Worm (Caenorhabditis elegans) whole organism, late embryonic: ENCODE results near the gene col-138.
A peak's percentile ranks its signal among the peaks of the same experiment; 100 is the strongest.

Source experiments
- C08G9.2 ChIP-seq: sonication (generic microtip); optimal IDR thresholded peaks from 2 replicates; lab custom pipeline; 2016; ENCODE audit warnings: mild to moderate bottlenecking, missing genetic modification characterization, moderate library complexity, missing compliant biosample characterization
- C38D4.7 ChIP-seq: fragments of 200-800 bp; sonication (Bioruptor generic); optimal IDR thresholded peaks from 2 replicates; lab custom pipeline; 2018; ENCODE audit warnings: mild to moderate bottlenecking, missing genetic modification characterization, moderate library complexity, missing compliant biosample characterization
- Y22D7AL.16 ChIP-seq: sonication (generic microtip); optimal IDR thresholded peaks from 2 replicates; lab custom pipeline; 2016; ENCODE audit warnings: missing genetic modification characterization, missing compliant biosample characterization
- ceh-18 ChIP-seq: sonication (generic microtip); optimal IDR thresholded peaks from 2 replicates; lab custom pipeline; 2016; ENCODE audit warnings: missing genetic modification characterization, missing compliant biosample characterization
- ceh-34 ChIP-seq: sonication (generic microtip); optimal IDR thresholded peaks from 2 replicates; lab custom pipeline; 2016; ENCODE audit warnings: mild to moderate bottlenecking, missing genetic modification characterization, missing compliant biosample characterization
- ceh-48 ChIP-seq: sonication (generic microtip); optimal IDR thresholded peaks from 2 replicates; lab custom pipeline; 2016; ENCODE audit warnings: missing genetic modification characterization, inconsistent platforms, missing compliant biosample characterization
- ceh-9 ChIP-seq: sonication (generic microtip); optimal IDR thresholded peaks from 2 replicates; lab custom pipeline; 2016; ENCODE audit warnings: mild to moderate bottlenecking, missing genetic modification characterization, inconsistent platforms, missing compliant biosample characterization
- che-1 ChIP-seq: sonication (generic microtip); optimal IDR thresholded peaks from 2 replicates; lab custom pipeline; 2016; ENCODE audit warnings: mild to moderate bottlenecking, missing genetic modification characterization, missing compliant biosample characterization
- dmd-4 ChIP-seq: sonication (generic microtip); optimal IDR thresholded peaks from 2 replicates; lab custom pipeline; 2016; ENCODE audit warnings: borderline replicate concordance, missing genetic modification characterization, missing compliant biosample characterization
- dve-1 ChIP-seq: sonication (generic microtip); optimal IDR thresholded peaks from 2 replicates; lab custom pipeline; 2017; ENCODE audit warnings: antibody characterized with exemption, mild to moderate bottlenecking, missing genetic modification characterization, missing compliant biosample characterization
- elt-2 ChIP-seq: sonication (generic microtip); optimal IDR thresholded peaks from 2 replicates; lab custom pipeline; 2016; ENCODE audit warnings: missing genetic modification reagents, missing genetic modification characterization, missing compliant biosample characterization
- ets-4 ChIP-seq: sonication (generic microtip); optimal IDR thresholded peaks from 2 replicates; lab custom pipeline; 2016; ENCODE audit warnings: missing genetic modification characterization, missing compliant biosample characterization
- eyg-1 ChIP-seq: sonication (generic microtip); optimal IDR thresholded peaks from 2 replicates; lab custom pipeline; 2016; ENCODE audit warnings: missing genotype, missing genetic modification characterization, missing compliant biosample characterization
- fax-1 ChIP-seq: sonication (generic microtip); optimal IDR thresholded peaks from 2 replicates; lab custom pipeline; 2016; ENCODE audit warnings: missing genotype, missing genetic modification characterization, missing compliant biosample characterization
- fkh-10 ChIP-seq: fragments of 150-350 bp; optimal IDR thresholded peaks from 2 replicates; lab custom pipeline; 2014; ENCODE audit warnings: missing biosample characterization, missing genetic modification reagents, missing genetic modification characterization
- fkh-6 ChIP-seq: sonication (generic microtip); optimal IDR thresholded peaks from 2 replicates; lab custom pipeline; 2016; ENCODE audit warnings: missing genetic modification characterization, missing compliant biosample characterization
- gmeb-2 ChIP-seq: sonication (generic microtip); optimal IDR thresholded peaks from 2 replicates; lab custom pipeline; 2016; ENCODE audit warnings: missing genetic modification characterization, inconsistent platforms, missing compliant biosample characterization
- hlh-8 ChIP-seq: sonication (generic microtip); optimal IDR thresholded peaks from 2 replicates; lab custom pipeline; 2016; ENCODE audit warnings: missing genotype, missing genetic modification characterization, missing compliant biosample characterization
- madf-2 ChIP-seq: sonication (generic microtip); optimal IDR thresholded peaks from 2 replicates; lab custom pipeline; 2017; ENCODE audit warnings: missing genetic modification characterization, missing compliant biosample characterization
- mec-3 ChIP-seq: sonication (generic microtip); optimal IDR thresholded peaks from 2 replicates; lab custom pipeline; 2016; ENCODE audit warnings: borderline replicate concordance, missing genetic modification characterization, missing compliant biosample characterization
- nfya-1 ChIP-seq: sonication (generic microtip); optimal IDR thresholded peaks from 2 replicates; lab custom pipeline; 2017; ENCODE audit warnings: missing genetic modification characterization, mild to moderate bottlenecking, missing compliant biosample characterization, antibody characterized with exemption, moderate library complexity
- nhr-232 ChIP-seq: sonication (generic microtip); optimal IDR thresholded peaks from 2 replicates; lab custom pipeline; 2016; ENCODE audit warnings: missing genetic modification characterization, missing compliant biosample characterization
- npax-4 ChIP-seq: sonication (generic microtip); optimal IDR thresholded peaks from 2 replicates; lab custom pipeline; 2016; ENCODE audit warnings: missing genetic modification characterization, missing compliant biosample characterization
- pax-1 ChIP-seq: fragments of 150-350 bp; optimal IDR thresholded peaks from 2 replicates; lab custom pipeline; 2014; ENCODE audit warnings: missing biosample characterization, missing genetic modification characterization
- pha-2 ChIP-seq: sonication (generic microtip); optimal IDR thresholded peaks from 2 replicates; lab custom pipeline; 2017; ENCODE audit warnings: mild to moderate bottlenecking, missing genetic modification characterization, missing compliant biosample characterization
- sdc-2 ChIP-seq: sonication (generic microtip); optimal IDR thresholded peaks from 2 replicates; lab custom pipeline; 2016; ENCODE audit warnings: missing genotype, missing genetic modification characterization, missing compliant biosample characterization
- sox-2 ChIP-seq: fragments of 200-800 bp; sonication (Bioruptor generic); IDR thresholded peaks from 2 replicates; pipeline ENCODE4 v1.3.6; 2022; ENCODE audit warnings: missing genetic modification reagents, missing genetic modification characterization, missing compliant biosample characterization
- sox-4 ChIP-seq: sonication (generic microtip); optimal IDR thresholded peaks from 2 replicates; lab custom pipeline; 2017; ENCODE audit warnings: mild to moderate bottlenecking, missing genetic modification characterization, inconsistent platforms, missing compliant biosample characterization
- tbx-7 ChIP-seq: sonication (generic microtip); optimal IDR thresholded peaks from 2 replicates; lab custom pipeline; 2016; ENCODE audit warnings: missing genotype, missing genetic modification characterization, missing compliant biosample characterization
- unc-42 ChIP-seq: sonication (generic microtip); optimal IDR thresholded peaks from 2 replicates; lab custom pipeline; 2016; ENCODE audit warnings: missing genotype, missing genetic modification characterization, missing compliant biosample characterization

The col-138 gene

DNA sequence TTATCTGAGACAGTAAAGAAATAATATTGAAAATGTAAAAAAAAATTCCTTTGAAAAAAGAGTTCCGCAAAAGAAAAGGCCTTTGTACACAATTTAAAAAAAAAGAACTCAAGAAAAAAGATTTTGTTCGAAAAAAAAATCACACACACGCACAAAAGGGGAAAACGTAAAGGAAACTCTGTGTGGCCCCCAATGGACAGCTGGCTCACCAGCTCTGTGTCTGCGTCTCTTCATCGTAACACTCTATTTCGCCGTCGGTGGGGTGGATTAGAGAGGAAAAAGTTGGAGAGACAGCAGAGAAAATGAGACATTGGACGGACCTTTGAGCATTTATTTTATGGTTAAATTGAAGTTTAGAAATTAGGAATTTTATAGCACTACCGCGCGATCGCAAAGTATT is 31.5 kb upstream of the col-138 start:
- TF ChIP-seq nfya-1 (tag; lab: Kevin White, UChicago) = peak; percentile 73
- no peak for TF ChIP-seq mec-3 (tag; lab: Kevin White, UChicago)
- TF ChIP-seq, all 69 proteins: peak for 1

DNA sequence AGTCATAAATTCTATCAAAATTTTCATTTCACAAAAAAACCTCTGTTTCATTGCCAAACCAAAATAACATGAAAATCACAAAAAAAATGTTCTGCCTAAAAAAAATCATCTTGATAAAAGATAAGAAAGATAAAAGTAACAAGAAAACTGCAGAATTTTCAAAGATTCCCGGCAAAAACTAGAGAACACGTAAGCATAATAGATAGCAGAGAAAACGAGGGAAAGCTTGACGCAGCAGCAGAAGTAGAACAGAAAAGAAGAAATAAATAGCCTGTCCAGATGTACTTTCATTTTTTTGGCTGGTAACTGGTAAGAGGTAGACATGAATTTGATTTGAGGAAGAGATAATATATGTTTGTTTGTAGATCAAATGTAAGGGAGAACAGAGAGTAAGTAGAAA is 27.2 kb upstream of the col-138 start:
- TF ChIP-seq C38D4.7 (GFP tag; lab: Kevin White, UChicago) (no peak), che-1 (tag; lab: Kevin White, UChicago) (no peak), elt-2 (tag; lab: Kevin White, UChicago) (no peak), madf-2 (tag; lab: Kevin White, UChicago) (no peak), ceh-9 (tag; lab: Kevin White, UChicago) (no peak), tbx-7 (tag; lab: Kevin White, UChicago) (no peak), ceh-18 (tag; lab: Kevin White, UChicago) (no peak), sox-4 (tag; lab: Kevin White, UChicago) (no peak), gmeb-2 (tag; lab: Kevin White, UChicago) (no peak), dmd-4 (tag; lab: Kevin White, UChicago) (no peak), pax-1 (tag; lab: Kevin White, UChicago) (no peak), eyg-1 (no peak), nfya-1 (tag; lab: Kevin White, UChicago) (no peak), sox-2 (GFP tag; lab: Robert Waterston, UW) (no peak)

DNA sequence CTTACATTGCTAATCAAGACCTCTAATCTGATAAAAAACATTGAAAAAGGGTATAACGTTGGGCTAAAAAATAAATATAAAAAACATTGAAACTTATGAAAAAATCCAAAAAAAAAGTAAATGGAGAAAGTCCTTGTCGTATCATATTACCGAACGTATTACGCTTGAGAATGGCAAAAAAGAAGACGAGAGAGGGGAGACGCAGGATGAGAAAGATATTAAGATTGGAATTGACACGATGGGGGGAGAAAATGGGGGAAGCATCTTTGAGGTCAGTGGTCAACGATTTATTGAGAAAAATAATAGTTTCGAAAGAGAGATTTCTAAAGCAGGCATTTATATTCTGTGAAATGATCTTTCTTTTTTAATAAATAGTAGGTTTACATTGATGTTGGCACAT is 25.8 kb upstream of the col-138 start:
- TF ChIP-seq dve-1 (no peak), Y22D7AL.16 (tag; lab: Kevin White, UChicago) (no peak), ceh-34 (peak; percentile 71)
- TF ChIP-seq, all 69 proteins: peak for 1

DNA sequence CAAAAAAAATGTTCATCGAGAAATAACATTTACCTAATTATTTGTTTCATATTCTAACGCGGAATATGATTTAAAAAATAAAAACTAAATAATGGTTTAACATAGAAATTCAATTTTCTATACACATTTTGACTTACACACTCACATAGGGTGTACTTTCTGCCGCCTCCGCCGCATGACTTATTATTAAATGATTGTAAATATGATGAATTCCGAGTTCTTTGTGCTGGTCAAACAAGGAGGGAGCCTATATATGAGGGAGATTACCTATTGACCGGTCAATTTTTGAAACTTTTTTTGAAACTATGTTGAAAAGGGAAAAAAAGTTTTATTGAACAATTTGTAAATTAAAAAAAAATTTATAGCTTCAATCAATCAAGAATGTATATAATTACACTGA is 24.3 kb upstream of the col-138 start:
- TF ChIP-seq unc-42 (no peak), mec-3 (tag; lab: Kevin White, UChicago) (no peak), C38D4.7 (GFP tag; lab: Kevin White, UChicago) (no peak)
- TF ChIP-seq, all 69 proteins: peak for 0

DNA sequence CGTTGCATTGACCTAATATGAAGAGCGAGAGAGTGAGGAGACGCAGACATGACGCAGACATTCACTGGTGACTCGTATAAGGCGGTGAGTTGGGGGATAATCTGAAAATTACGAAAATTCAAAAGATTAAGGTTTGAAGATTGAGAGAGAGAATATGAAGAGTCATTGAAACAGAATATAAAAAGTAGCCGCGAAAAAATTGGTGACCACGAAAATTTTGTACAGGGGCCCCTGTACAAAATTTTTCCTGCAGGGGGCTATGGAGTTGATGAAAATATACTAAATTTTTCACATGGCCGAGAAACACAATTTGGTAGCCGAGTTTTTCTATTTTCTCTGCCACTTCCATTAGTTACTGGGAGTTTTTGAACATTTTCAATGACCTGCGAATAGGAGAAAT is 23.2 kb upstream of the col-138 start, which contains the start of gene cnnm-1:
Gene cnnm-1, minus strand, starts transcription at position 101 of the 400 bp plus-strand sequence.
- no peak for TF ChIP-seq fax-1 (tag; lab: Kevin White, UChicago)
- no peak for TF ChIP-seq ceh-48 (tag; lab: Kevin White, UChicago)
- no peak for TF ChIP-seq sox-4 (tag; lab: Kevin White, UChicago)
- no peak for TF ChIP-seq nfya-1 (tag; lab: Kevin White, UChicago)
- no peak for TF ChIP-seq fkh-10 (GFP tag; lab: Kevin White, UChicago)
- TF ChIP-seq C38D4.7 (GFP tag; lab: Kevin White, UChicago) = no peak

DNA sequence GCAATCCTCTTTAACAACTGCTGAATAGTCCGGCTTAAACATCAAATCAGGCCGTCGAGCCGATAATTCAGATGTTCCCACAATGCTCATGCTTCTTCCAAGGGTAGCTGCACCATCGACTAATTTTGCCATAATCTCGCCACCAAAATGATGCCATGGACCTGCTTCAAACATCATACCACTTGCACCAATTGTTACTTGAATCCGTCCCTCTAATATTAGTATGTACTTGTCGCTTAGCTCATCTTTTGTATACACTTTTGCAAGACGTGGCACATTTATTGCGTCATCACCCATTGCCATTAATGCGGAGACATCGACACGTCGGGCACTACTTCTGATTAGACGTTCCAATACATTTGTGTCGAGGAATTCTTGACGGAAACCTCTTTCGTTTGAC is 16.2 kb upstream of the col-138 start:
- no peak for TF ChIP-seq hlh-8 (tag; lab: Kevin White, UChicago)
- TF ChIP-seq, all 69 proteins: peak for 0

DNA sequence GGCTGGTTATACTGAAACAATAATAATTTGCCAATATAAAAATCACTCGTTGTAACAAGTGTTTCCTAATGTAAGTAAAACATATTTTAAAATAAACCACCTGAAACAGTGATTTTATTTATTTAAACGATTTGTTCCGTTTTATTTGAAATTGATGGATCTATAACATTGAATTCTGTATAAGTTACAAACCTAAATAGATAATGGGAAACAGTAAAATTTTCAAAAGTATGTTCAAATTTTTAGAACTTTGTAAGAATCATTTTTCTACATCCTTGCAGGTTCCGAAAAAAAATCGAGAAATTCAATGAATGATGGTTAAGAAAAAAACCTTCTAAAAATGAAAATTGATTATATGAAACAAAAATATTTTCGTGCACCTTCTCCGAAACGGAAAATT is 10.0 kb upstream of the col-138 start:
- TF ChIP-seq sdc-2 (tag; lab: Kevin White, UChicago) (no peak), C08G9.2 (tag; lab: Kevin White, UChicago) (no peak), nhr-232 (tag; lab: Kevin White, UChicago) (no peak), fkh-6 (no peak), pha-2 (no peak), C38D4.7 (GFP tag; lab: Kevin White, UChicago) (no peak), npax-4 (no peak), fkh-10 (GFP tag; lab: Kevin White, UChicago) (no peak), mec-3 (tag; lab: Kevin White, UChicago) (no peak), ceh-9 (tag; lab: Kevin White, UChicago) (no peak), ets-4 (tag; lab: Kevin White, UChicago) (no peak), sox-2 (GFP tag; lab: Robert Waterston, UW) (no peak), ceh-48 (tag; lab: Kevin White, UChicago) (no peak)
